Fruit fly (Drosophila melanogaster): ENCODE results near the gene Spn75F.

Gene Spn75F

dm6 chr3L:19097665-19098082, 31.8 kb downstream of the Spn75F start, which contains the start of the genes Naxd and CG14079:
Gene Naxd (minus strand): TSS chr3L:19097709.
Gene CG14079 (plus strand): TSS chr3L:19097999.
- TF ChIP-seq Hr4 (GFP tag; optimal IDR thresholded peaks at IDR 0.05): peak; percentile 87
- TF ChIP-seq Sox14 (GFP tag; optimal IDR thresholded peaks at IDR 0.05): peak; percentile 92
- peak; percentile 65 for TF ChIP-seq Lpt (GFP tag; optimal IDR thresholded peaks at IDR 0.05)
- TF ChIP-seq topi (GFP tag; optimal IDR thresholded peaks at IDR 0.05): peak; percentile 69
- TF ChIP-seq vri (GFP tag; optimal IDR thresholded peaks at IDR 0.05): no peak
- TF ChIP-seq CG6792 (GFP tag; optimal IDR thresholded peaks at IDR 0.05): peak; percentile 80
- peak; percentile 92 for TF ChIP-seq CG10631 (GFP tag; optimal IDR thresholded peaks at IDR 0.05)
- TF ChIP-seq Gug (GFP tag; IDR thresholded peaks at IDR 0.05): peak; percentile 83
- peak; percentile 83 for TF ChIP-seq achi (GFP tag; optimal IDR thresholded peaks at IDR 0.05)
- TF ChIP-seq salr (GFP tag; optimal IDR thresholded peaks at IDR 0.05): peak in 1 of 2 experiments; percentile 76
- TF ChIP-seq CG11902 (GFP tag; optimal IDR thresholded peaks at IDR 0.05): peak; percentile 52
- peak; percentile 86 for TF ChIP-seq eg (GFP tag; IDR thresholded peaks at IDR 0.05)
- TF ChIP-seq Smox (GFP tag; optimal IDR thresholded peaks at IDR 0.05): peak; percentile 62
- peak; percentile 82 for TF ChIP-seq CG4318 (GFP tag; optimal IDR thresholded peaks at IDR 0.05)
- TF ChIP-seq dac (GFP tag; optimal IDR thresholded peaks at IDR 0.05): no peak
- peak; percentile 77 for TF ChIP-seq Sox15 (GFP tag; optimal IDR thresholded peaks at IDR 0.05)
- peak; percentile 93 for TF ChIP-seq Eip78C (GFP tag)
- TF ChIP-seq CG3032 (tag; optimal IDR thresholded peaks at IDR 0.05): peak; percentile 81
- TF ChIP-seq Eip75B (GFP tag; optimal IDR thresholded peaks at IDR 0.05): peak; percentile 74
- no peak for TF ChIP-seq CG1621 (tag; optimal IDR thresholded peaks at IDR 0.05)
- peak; percentile 83 for TF ChIP-seq CG6163 (GFP tag; IDR thresholded peaks at IDR 0.05)
- TF ChIP-seq CG11762 (GFP tag; optimal IDR thresholded peaks at IDR 0.05; ENCODE audit: insufficient read depth): peak; percentile 35
- TF ChIP-seq acj6 (GFP tag; optimal IDR thresholded peaks at IDR 0.05): peak; percentile 87
- peak; percentile 76 for TF ChIP-seq CG8632 (GFP tag; optimal IDR thresholded peaks at IDR 0.05)
- peak; percentile 88 for TF ChIP-seq CG15336 (GFP tag; IDR thresholded peaks at IDR 0.05)
- peak; percentile 91 for TF ChIP-seq CG32006 (GFP tag; optimal IDR thresholded peaks at IDR 0.05)
- TF ChIP-seq fd59A (GFP tag; optimal IDR thresholded peaks at IDR 0.05): peak; percentile 66
- peak; percentile 76 for TF ChIP-seq CG31627 (GFP tag; optimal IDR thresholded peaks at IDR 0.05)
- TF ChIP-seq CG16779 (tag; optimal IDR thresholded peaks at IDR 0.05): peak; percentile 62
- TF ChIP-seq ss (GFP tag; optimal IDR thresholded peaks at IDR 0.05): no peak
- peak; percentile 60 for TF ChIP-seq fkh (GFP tag; optimal IDR thresholded peaks at IDR 0.05)
- peak; percentile 51 for TF ChIP-seq CG10669 (GFP tag; optimal IDR thresholded peaks at IDR 0.05)
- TF ChIP-seq CG8119 (GFP tag; IDR thresholded peaks at IDR 0.05): peak; percentile 90
- TF ChIP-seq CG6808 (GFP tag; optimal IDR thresholded peaks at IDR 0.05): peak; percentile 60
- TF ChIP-seq Sox102F (GFP tag; optimal IDR thresholded peaks at IDR 0.05): no peak
- TF ChIP-seq CG9139 (GFP tag; optimal IDR thresholded peaks at IDR 0.05): no peak
- peak; percentile 55 for TF ChIP-seq CG7368 (GFP tag; optimal IDR thresholded peaks at IDR 0.05)
- peak; percentile 81 for TF ChIP-seq pdm3 (GFP tag; optimal IDR thresholded peaks at IDR 0.05)
- peak; percentile 34 for TF ChIP-seq Blimp-1 (GFP tag; optimal IDR thresholded peaks at IDR 0.05)
- peak; percentile 67 for TF ChIP-seq CG8319 (GFP tag; optimal IDR thresholded peaks at IDR 0.05)
- TF ChIP-seq Hr39 (GFP tag; optimal IDR thresholded peaks at IDR 0.05): peak; percentile 77
- peak; percentile 83 for TF ChIP-seq Ets96B (tag; optimal IDR thresholded peaks at IDR 0.05)
- TF ChIP-seq cyc (GFP tag; optimal IDR thresholded peaks at IDR 0.05): peak; percentile 61
- no peak for TF ChIP-seq CG6854 (GFP tag; optimal IDR thresholded peaks at IDR 0.05)
- peak; percentile 91 for TF ChIP-seq OdsH (GFP tag; optimal IDR thresholded peaks at IDR 0.05)
- TF ChIP-seq CG34406 (GFP tag; optimal IDR thresholded peaks at IDR 0.05): peak; percentile 74
- peak; percentile 88 for TF ChIP-seq dsx (GFP tag; optimal IDR thresholded peaks at IDR 0.05; ENCODE audit: poor library complexity, severe bottlenecking)
- peak; percentile 83 for TF ChIP-seq net (GFP tag; optimal IDR thresholded peaks at IDR 0.05)
- TF ChIP-seq CG3919 (GFP tag; optimal IDR thresholded peaks at IDR 0.05): peak; percentile 78
- peak; percentile 72 for TF ChIP-seq Met (GFP tag; optimal IDR thresholded peaks at IDR 0.05)
- TF ChIP-seq Ets21C (GFP tag; optimal IDR thresholded peaks at IDR 0.05): peak; percentile 59
- peak; percentile 80 for TF ChIP-seq esn (GFP tag; optimal IDR thresholded peaks at IDR 0.05)

All from whole organism, prepupa.